Worm (Caenorhabditis elegans) whole organism, L4 larva: ENCODE data around the gene lim-6.
A peak's percentile ranks its signal among the peaks of the same experiment; 100 is the strongest.

Experiments
- F26F4.8 ChIP-seq: fragments of 200-800 bp; sonication (Bioruptor generic); conservative IDR thresholded peaks from 2 replicates; pipeline ENCODE4 v1.3.6; 2022; ENCODE audit warnings: missing genetic modification characterization, missing compliant biosample characterization
- F37D6.2 ChIP-seq: sonication (generic microtip); optimal IDR thresholded peaks from 2 replicates; lab custom pipeline; 2016; ENCODE audit warnings: mild to moderate bottlenecking, missing genetic modification characterization, missing compliant biosample characterization
- F49E8.2 ChIP-seq: sonication (generic microtip); optimal IDR thresholded peaks from 2 replicates; lab custom pipeline; 2016; ENCODE audit warnings: missing compliant biosample characterization, mild to moderate bottlenecking, missing genetic modification characterization, borderline replicate concordance
- T20F7.1 ChIP-seq: fragments of 200-800 bp; sonication (Bioruptor generic); optimal IDR thresholded peaks from 2 replicates; lab custom pipeline; 2018; ENCODE audit warnings: mild to moderate bottlenecking, missing genetic modification characterization, missing compliant biosample characterization
- ZK546.5 ChIP-seq, 2 experiments: sonication (generic microtip); optimal IDR thresholded peaks; 2 replicates each; lab custom pipeline; 2017; ENCODE audit warnings: missing biosample characterization in 2 of 2, missing genetic modification characterization in 2 of 2
- aha-1 ChIP-seq: fragments of 150-350 bp; peaks from one replicate; lab custom pipeline; 2014; ENCODE audit warnings: missing biosample characterization, missing genetic modification characterization
- ama-1 ChIP-seq: fragments of 150-350 bp; optimal IDR thresholded peaks from 2 replicates; lab custom pipeline; 2014; ENCODE audit warnings: inconsistent platforms, mixed read lengths
- attf-4 ChIP-seq: sonication (generic microtip); optimal IDR thresholded peaks from 3 replicates; lab custom pipeline; 2017; ENCODE audit warnings: missing biosample characterization, missing genetic modification characterization
- ceh-20 ChIP-seq: fragments of 200-800 bp; sonication (Bioruptor generic); IDR thresholded peaks from 2 replicates; pipeline ENCODE4 v1.3.6; 2022; ENCODE audit warnings: missing genetic modification reagents, missing genetic modification characterization, missing compliant biosample characterization
- ceh-82 ChIP-seq: sonication (generic microtip); optimal IDR thresholded peaks from 2 replicates; lab custom pipeline; 2017; ENCODE audit warnings: missing biosample characterization, missing genetic modification characterization
- ces-1 ChIP-seq: fragments of 150-350 bp; sonication (generic microtip); optimal IDR thresholded peaks from 4 replicates; lab custom pipeline; 2014; ENCODE audit warnings: missing biosample characterization, missing genetic modification reagents, missing genetic modification characterization
- daf-16 ChIP-seq, 3 experiments: sonication (generic microtip); optimal IDR thresholded peaks; 2 replicates each; lab custom pipeline; 2016 to 2017; ENCODE audit warnings: missing genetic modification characterization in 3 of 3, missing genetic modification reagents in 3 of 3, mild to moderate bottlenecking in 2 of 3, missing compliant biosample characterization in 2 of 3, missing biosample characterization in 1 of 3, moderate library complexity in 1 of 3
- daf-19 ChIP-seq: fragments of 200-800 bp; sonication (Bioruptor generic); conservative IDR thresholded peaks from 2 replicates; pipeline ENCODE4 v1.3.6; 2022; ENCODE audit warnings: missing genetic modification characterization, missing compliant biosample characterization
- dmd-9 ChIP-seq: fragments of 200-800 bp; sonication (Bioruptor generic); IDR thresholded peaks from 2 replicates; pipeline ENCODE4 v1.3.6; 2022; ENCODE audit warnings: missing genetic modification reagents, missing genetic modification characterization, missing compliant biosample characterization
- dve-1 ChIP-seq: sonication (generic microtip); optimal IDR thresholded peaks from 2 replicates; lab custom pipeline; 2017; ENCODE audit warnings: antibody characterized with exemption, mild to moderate bottlenecking, missing genetic modification characterization, missing compliant biosample characterization; ENCODE audit not compliant: insufficient read depth
- fkh-10 ChIP-seq: fragments of 150-350 bp; optimal IDR thresholded peaks from 2 replicates; lab custom pipeline; 2014; ENCODE audit warnings: missing biosample characterization, missing genetic modification reagents, missing genetic modification characterization
- fos-1 ChIP-seq: fragments of 150-350 bp; optimal IDR thresholded peaks from 2 replicates; lab custom pipeline; 2014; ENCODE audit warnings: missing biosample characterization, missing genetic modification characterization
- jun-1 ChIP-seq: fragments of 150-350 bp; optimal IDR thresholded peaks from 2 replicates; lab custom pipeline; 2014; ENCODE audit warnings: missing biosample characterization, missing genetic modification reagents, missing genetic modification characterization
- lin-1 ChIP-seq: fragments of 200-800 bp; sonication (Bioruptor generic); IDR thresholded peaks from 2 replicates; pipeline ENCODE4 v1.3.6; 2022; ENCODE audit warnings: missing genetic modification reagents, missing genetic modification characterization, missing compliant biosample characterization
- lin-15B ChIP-seq: fragments of 150-350 bp; sonication (generic microtip); optimal IDR thresholded peaks from 3 replicates; lab custom pipeline; 2014; ENCODE audit warnings: missing biosample characterization, missing genetic modification characterization
- lir-3 ChIP-seq: sonication (generic microtip); optimal IDR thresholded peaks from 2 replicates; lab custom pipeline; 2016; ENCODE audit warnings: mild to moderate bottlenecking, missing genetic modification characterization, missing compliant biosample characterization
- madf-5 ChIP-seq, 2 experiments: fragments of 200-800 bp; sonication (Bioruptor generic); IDR thresholded peaks; 2 replicates each; pipeline ENCODE4 v1.3.6; 2022; ENCODE audit warnings: missing compliant biosample characterization in 2 of 2, missing genetic modification characterization in 2 of 2
- mdt-29 ChIP-seq: fragments of 200-800 bp; sonication (Bioruptor generic); IDR thresholded peaks from 2 replicates; pipeline ENCODE4 v1.3.6; 2022; ENCODE audit warnings: missing genetic modification reagents, missing genetic modification characterization, missing compliant biosample characterization
- mep-1 ChIP-seq: fragments of 150-350 bp; sonication (generic microtip); optimal IDR thresholded peaks from 3 replicates; lab custom pipeline; 2014; ENCODE audit warnings: missing biosample characterization, missing genetic modification characterization
- mes-2 ChIP-seq: sonication (generic microtip); optimal IDR thresholded peaks from 2 replicates; lab custom pipeline; 2016; ENCODE audit warnings: missing genotype, mild to moderate bottlenecking, missing genetic modification characterization, missing compliant biosample characterization; ENCODE audit not compliant: poor library complexity, severe bottlenecking
- mxl-3 ChIP-seq: fragments of 200-800 bp; sonication (Bioruptor generic); optimal IDR thresholded peaks from 2 replicates; lab custom pipeline; 2018; ENCODE audit warnings: mild to moderate bottlenecking, missing genetic modification characterization, missing compliant biosample characterization
- nhr-28 ChIP-seq: fragments of 150-350 bp; optimal IDR thresholded peaks from 2 replicates; lab custom pipeline; 2014; ENCODE audit warnings: missing biosample characterization, missing genetic modification characterization
- nhr-76 ChIP-seq: fragments of 150-350 bp; optimal IDR thresholded peaks from 2 replicates; lab custom pipeline; 2014; ENCODE audit warnings: missing biosample characterization, missing genetic modification characterization
- pqm-1 ChIP-seq: sonication (generic microtip); optimal IDR thresholded peaks from 2 replicates; lab custom pipeline; 2017; ENCODE audit warnings: missing biosample characterization, missing genetic modification characterization
- saeg-2 ChIP-seq: fragments of 200-800 bp; sonication (Bioruptor generic); IDR thresholded peaks from 2 replicates; pipeline ENCODE4 v1.3.6; 2022; ENCODE audit warnings: missing genetic modification reagents, missing genetic modification characterization, missing compliant biosample characterization
- set-16 ChIP-seq: fragments of 200-800 bp; sonication (Bioruptor generic); IDR thresholded peaks from 2 replicates; pipeline ENCODE4 v1.3.6; 2022; ENCODE audit warnings: missing genetic modification reagents, missing genetic modification characterization, missing compliant biosample characterization
- snpc-4 ChIP-seq: fragments of 150-350 bp; optimal IDR thresholded peaks from 2 replicates; lab custom pipeline; 2014; ENCODE audit warnings: missing biosample characterization, missing genetic modification characterization
- spr-3 ChIP-seq: fragments of 200-800 bp; sonication (Bioruptor generic); optimal IDR thresholded peaks from 2 replicates; lab custom pipeline; 2018; ENCODE audit warnings: mild to moderate bottlenecking, missing genetic modification characterization, missing compliant biosample characterization
- unc-130 ChIP-seq: sonication (generic microtip); optimal IDR thresholded peaks from 2 replicates; lab custom pipeline; 2016; ENCODE audit warnings: missing genetic modification reagents, missing genetic modification characterization, missing compliant biosample characterization

Gene lim-6

ce11 chrX:1051041-1051440 is 21.2 kb upstream of the lim-6 start (continued):
- no peak for TF ChIP-seq mes-2 (tag; lab: Kevin White, UChicago)
- no peak for TF ChIP-seq F26F4.8
- TF ChIP-seq madf-5 (GFP tag; IDR thresholded peaks at IDR 0.05; lab: Robert Waterston, UW): no peak
- no peak for TF ChIP-seq fkh-10 (GFP tag; lab: Kevin White, UChicago)
- no peak for TF ChIP-seq daf-19 (GFP tag; lab: Robert Waterston, UW)
- no peak for TF ChIP-seq dmd-9 (GFP tag; lab: Robert Waterston, UW)
- TF ChIP-seq lin-1 (GFP tag; lab: Robert Waterston, UW): no peak

- no peak for TF ChIP-seq aha-1
- no peak for TF ChIP-seq attf-4
- TF ChIP-seq mxl-3 (GFP tag; lab: Kevin White, UChicago): no peak
- no peak for TF ChIP-seq snpc-4
- no peak for TF ChIP-seq lin-15B (tag; lab: Kevin White, UChicago)
- TF ChIP-seq ces-1 (GFP tag; lab: Kevin White, UChicago): no peak
- no peak for TF ChIP-seq mdt-29 (GFP tag; lab: Robert Waterston, UW)
- no peak for TF ChIP-seq nhr-76 (tag; lab: Kevin White, UChicago)
- no peak for TF ChIP-seq jun-1 (tag; lab: Kevin White, UChicago)
- no peak for TF ChIP-seq saeg-2 (GFP tag; lab: Robert Waterston, UW)
- TF ChIP-seq ama-1: no peak
- no peak for TF ChIP-seq T20F7.1 (GFP tag; lab: Kevin White, UChicago)
- TF ChIP-seq nhr-28 (tag; lab: Kevin White, UChicago): no peak
- no peak for TF ChIP-seq dve-1 (tag; lab: Kevin White, UChicago)
- no peak for TF ChIP-seq F37D6.2 (tag; lab: Kevin White, UChicago)
- TF ChIP-seq, all 104 proteins: peak for 0
Measured at ce11 chrX:1052960-1053359, 19.3 kb upstream of the lim-6 start.

- TF ChIP-seq pqm-1 (tag; lab: Kevin White, UChicago) (no peak), mep-1 (tag; lab: Kevin White, UChicago) (no peak), ceh-20 (GFP tag; lab: Robert Waterston, UW) (0 out of 2 replicates have a peak, but pooled peaks have one; percentile 13), unc-130 (GFP tag; lab: Kevin White, UChicago) (no peak), aha-1 (peak; percentile 35), daf-16 (GFP tag; optimal IDR thresholded peaks at IDR 0.05; lab: Kevin White, UChicago) (peak in 1 of 2 experiments; percentile 91), daf-16 (tag; optimal IDR thresholded peaks at IDR 0.05; lab: Kevin White, UChicago) (no peak)
Measured at ce11 chrX:1053929-1054328, 18.3 kb upstream of the lim-6 start, which contains the start of gene ncs-3. ncs-3 (plus strand) TSS chrX:1054081.

- peak; percentile 46 for TF ChIP-seq fkh-10 (GFP tag; lab: Kevin White, UChicago)
- peak; percentile 80 for TF ChIP-seq aha-1
- no peak for TF ChIP-seq lir-3 (tag; lab: Kevin White, UChicago)
- peak; percentile 86 for TF ChIP-seq set-16 (GFP tag; lab: Robert Waterston, UW)
Measured at ce11 chrX:1057821-1058377, 14.4 kb upstream of the lim-6 start.

- TF ChIP-seq fkh-10 (GFP tag; lab: Kevin White, UChicago) (no peak), ZK546.5 (tag; optimal IDR thresholded peaks at IDR 0.05; lab: Kevin White, UChicago) (no peak), fos-1 (tag; lab: Kevin White, UChicago) (no peak), dmd-9 (GFP tag; lab: Robert Waterston, UW) (no peak), spr-3 (no peak), ceh-82 (tag; lab: Kevin White, UChicago) (no peak), F49E8.2 (tag; lab: Kevin White, UChicago) (no peak), lin-1 (GFP tag; lab: Robert Waterston, UW) (no peak)
Measured at ce11 chrX:1060705-1061104, 11.5 kb upstream of the lim-6 start.
